Worm (Caenorhabditis elegans) whole organism, L2 larva: Measurements from ENCODE around the gene C36A4.11.

Source experiments
- C34F6.9 ChIP-seq: fragments of 150-350 bp; optimal IDR thresholded peaks from 2 replicates; lab custom pipeline; 2014; ENCODE audit warnings: missing biosample characterization, missing genetic modification characterization
- F13H6.1 ChIP-seq: sonication (generic microtip); optimal IDR thresholded peaks from 2 replicates; lab custom pipeline; 2016; ENCODE audit warnings: missing genetic modification characterization, missing compliant biosample characterization
- R02D3.7 ChIP-seq: fragments of 150-350 bp; optimal IDR thresholded peaks from 2 replicates; lab custom pipeline; 2014; ENCODE audit warnings: missing biosample characterization, missing genetic modification characterization
- Y55F3AM.14 ChIP-seq: fragments of 200-800 bp; sonication (Bioruptor generic); optimal IDR thresholded peaks from 2 replicates; lab custom pipeline; 2018; ENCODE audit warnings: mild to moderate bottlenecking, missing genetic modification characterization, missing compliant biosample characterization
- ZK546.5 ChIP-seq: sonication (generic microtip); optimal IDR thresholded peaks from 2 replicates; lab custom pipeline; 2017; ENCODE audit warnings: missing biosample characterization, missing genetic modification characterization
- aly-2 ChIP-seq: fragments of 150-350 bp; optimal IDR thresholded peaks from 2 replicates; lab custom pipeline; 2014; ENCODE audit warnings: missing biosample characterization, missing genetic modification characterization
- blmp-1 ChIP-seq: sonication (generic microtip); optimal IDR thresholded peaks from 2 replicates; lab custom pipeline; 2017; ENCODE audit warnings: missing genetic modification characterization, mild to moderate bottlenecking, missing compliant biosample characterization, antibody characterized with exemption, moderate library complexity; ENCODE audit not compliant: insufficient read depth
- ceh-82 ChIP-seq: fragments of 150-350 bp; optimal IDR thresholded peaks from 2 replicates; lab custom pipeline; 2014; ENCODE audit warnings: missing biosample characterization, missing genetic modification characterization
- crh-2 ChIP-seq: sonication (generic microtip); optimal IDR thresholded peaks from 2 replicates; lab custom pipeline; 2017; ENCODE audit warnings: missing biosample characterization, missing genetic modification characterization
- dmd-4 ChIP-seq: sonication (generic microtip); optimal IDR thresholded peaks from 2 replicates; lab custom pipeline; 2017; ENCODE audit warnings: missing biosample characterization, missing genetic modification characterization
- egl-27 ChIP-seq: sonication (generic microtip); optimal IDR thresholded peaks from 3 replicates; lab custom pipeline; 2017; ENCODE audit warnings: missing biosample characterization, missing genetic modification reagents, missing genetic modification characterization
- elt-3 ChIP-seq: sonication (generic microtip); optimal IDR thresholded peaks from 2 replicates; lab custom pipeline; 2017; ENCODE audit warnings: missing biosample characterization, missing genetic modification characterization
- fos-1 ChIP-seq: fragments of 150-350 bp; optimal IDR thresholded peaks from 2 replicates; lab custom pipeline; 2014; ENCODE audit warnings: missing biosample characterization, missing genetic modification characterization
- gmeb-1 ChIP-seq: fragments of 150-350 bp; optimal IDR thresholded peaks from 2 replicates; lab custom pipeline; 2014; ENCODE audit warnings: missing biosample characterization, missing genetic modification characterization
- lin-13 ChIP-seq: fragments of 150-350 bp; optimal IDR thresholded peaks from 2 replicates; lab custom pipeline; 2014; ENCODE audit warnings: missing biosample characterization, missing genetic modification reagents, missing genetic modification characterization
- lin-39 ChIP-seq: fragments of 150-350 bp; optimal IDR thresholded peaks from 2 replicates; lab custom pipeline; 2014; ENCODE audit warnings: missing biosample characterization, missing genetic modification reagents, missing genetic modification characterization
- lsy-2 ChIP-seq, 2 experiments: fragments of 150-350 bp in 1 of 2; sonication (generic microtip) in 1 of 2; optimal IDR thresholded peaks; 2 replicates each; lab custom pipeline; 2014 to 2017; ENCODE audit warnings: missing biosample characterization in 2 of 2, missing genetic modification characterization in 2 of 2
- mab-5 ChIP-seq: fragments of 150-350 bp; optimal IDR thresholded peaks from 2 replicates; lab custom pipeline; 2014; ENCODE audit warnings: missing biosample characterization, missing genetic modification characterization
- mdl-1 ChIP-seq, 2 experiments: fragments of 150-350 bp in 1 of 2; sonication (generic microtip) in 1 of 2; optimal IDR thresholded peaks; 2 replicates each; lab custom pipeline; 2017; ENCODE audit warnings: missing biosample characterization in 2 of 2, missing genetic modification characterization in 2 of 2
- nhr-10 ChIP-seq: sonication (generic microtip); optimal IDR thresholded peaks from 2 replicates; lab custom pipeline; 2017; ENCODE audit warnings: missing biosample characterization, missing genetic modification characterization
- nhr-129 ChIP-seq: fragments of 150-350 bp; optimal IDR thresholded peaks from 2 replicates; lab custom pipeline; 2014; ENCODE audit warnings: missing biosample characterization, missing genetic modification characterization
- nhr-21 ChIP-seq: fragments of 150-350 bp; optimal IDR thresholded peaks from 2 replicates; lab custom pipeline; 2014; ENCODE audit warnings: missing biosample characterization, missing genetic modification characterization
- nhr-23 ChIP-seq: fragments of 150-350 bp; optimal IDR thresholded peaks from 2 replicates; lab custom pipeline; 2014; ENCODE audit warnings: missing biosample characterization, missing genetic modification reagents, missing genetic modification characterization
- nhr-237 ChIP-seq: fragments of 150-350 bp; optimal IDR thresholded peaks from 2 replicates; lab custom pipeline; 2014; ENCODE audit warnings: missing biosample characterization, missing genetic modification characterization
- nhr-25 ChIP-seq: fragments of 150-350 bp; sonication (generic microtip); optimal IDR thresholded peaks from 3 replicates; lab custom pipeline; 2014; ENCODE audit warnings: missing biosample characterization, missing genetic modification characterization
- nhr-6 ChIP-seq: fragments of 150-350 bp; optimal IDR thresholded peaks from 2 replicates; lab custom pipeline; 2014; ENCODE audit warnings: missing biosample characterization, missing genetic modification characterization
- sem-4 ChIP-seq: fragments of 150-350 bp; optimal IDR thresholded peaks from 2 replicates; lab custom pipeline; 2014; ENCODE audit warnings: missing biosample characterization, missing genetic modification reagents, missing genetic modification characterization
- skn-1 ChIP-seq: sonication (generic microtip); optimal IDR thresholded peaks from 2 replicates; lab custom pipeline; 2017; ENCODE audit warnings: missing biosample characterization, missing genetic modification characterization
- sma-3 ChIP-seq: sonication (generic microtip); optimal IDR thresholded peaks from 2 replicates; lab custom pipeline; 2016; ENCODE audit warnings: missing genetic modification reagents, missing genetic modification characterization, missing compliant biosample characterization
- sma-9 ChIP-seq, 2 experiments: fragments of 150-350 bp in 1 of 2; sonication (generic microtip) in 1 of 2; optimal IDR thresholded peaks; 2 replicates each; lab custom pipeline; 2014 to 2016; ENCODE audit warnings: missing genetic modification characterization in 2 of 2, mild to moderate bottlenecking in 1 of 2, missing biosample characterization in 1 of 2, missing compliant biosample characterization in 1 of 2, missing genetic modification reagents in 1 of 2, moderate library complexity in 1 of 2
- unc-39 ChIP-seq: fragments of 150-350 bp; optimal IDR thresholded peaks from 2 replicates; lab custom pipeline; 2014; ENCODE audit warnings: missing biosample characterization, missing genetic modification characterization
- unc-55 ChIP-seq: fragments of 150-350 bp; sonication (generic microtip); optimal IDR thresholded peaks from 3 replicates; lab custom pipeline; 2014; ENCODE audit warnings: missing biosample characterization, missing genetic modification reagents, missing genetic modification characterization
- ztf-1 ChIP-seq: fragments of 200-800 bp; sonication (Bioruptor generic); conservative IDR thresholded peaks from 2 replicates; pipeline ENCODE4 v1.3.6; 2022; ENCODE audit warnings: missing genetic modification characterization, missing compliant biosample characterization
- ztf-11 ChIP-seq: sonication (generic microtip); optimal IDR thresholded peaks from 2 replicates; lab custom pipeline; 2017; ENCODE audit warnings: missing biosample characterization, missing genetic modification characterization

The C36A4.11 gene

ce11 chrIII:3871763-3872486, 31.5 kb downstream of the C36A4.11 start:
- TF ChIP-seq lsy-2 (tag; optimal IDR thresholded peaks at IDR 0.05; lab: Kevin White, UChicago) (no peak), fos-1 (peak; percentile 55), nhr-25 (peak; percentile 28), R02D3.7 (tag; lab: Kevin White, UChicago) (no peak)

ce11 chrIII:3872978-3873377, 32.6 kb downstream of the C36A4.11 start:
- TF ChIP-seq crh-2 (no peak), C34F6.9 (tag; lab: Kevin White, UChicago) (no peak), nhr-129 (no peak), unc-39 (no peak), ztf-11 (no peak), lsy-2 (tag; optimal IDR thresholded peaks at IDR 0.05; lab: Kevin White, UChicago) (no peak), skn-1 (tag; lab: Kevin White, UChicago) (no peak), unc-55 (no peak), mdl-1 (tag; optimal IDR thresholded peaks at IDR 0.05; lab: Kevin White, UChicago) (no peak), fos-1 (no peak), gmeb-1 (tag; lab: Kevin White, UChicago) (no peak), dmd-4 (no peak), lin-13 (GFP tag; lab: Kevin White, UChicago) (no peak), lin-39 (no peak), egl-27 (tag; lab: Kevin White, UChicago) (no peak), blmp-1 (tag; lab: Kevin White, UChicago) (no peak), elt-3 (no peak)

- TF ChIP-seq C34F6.9 (tag; lab: Kevin White, UChicago) (no peak), ztf-1 (GFP tag; lab: Robert Waterston, UW) (0 out of 2 replicates have a peak, but pooled peaks have one; percentile 70), lin-39 (no peak), fos-1 (peak; percentile 54), sma-3 (no peak), sma-9 (GFP tag; optimal IDR thresholded peaks at IDR 0.05; lab: Kevin White, UChicago) (peak; percentile 29), sma-9 (tag; optimal IDR thresholded peaks at IDR 0.05; lab: Kevin White, UChicago) (no peak), lsy-2 (tag; optimal IDR thresholded peaks at IDR 0.05; lab: Kevin White, UChicago) (peak; percentile 10 to 24), nhr-6 (tag; lab: Kevin White, UChicago) (no peak), nhr-237 (no peak), nhr-129 (peak; percentile 62), egl-27 (tag; lab: Kevin White, UChicago) (no peak), F13H6.1 (peak; percentile 58), nhr-10 (tag; lab: Kevin White, UChicago) (no peak), unc-55 (no peak)
These were observed 33.0 kb downstream of the C36A4.11 start for ce11 chrIII:3873424-3873823.

- TF ChIP-seq nhr-23 (tag; lab: Kevin White, UChicago) (no peak), ceh-82 (tag; lab: Kevin White, UChicago) (no peak), nhr-129 (peak; percentile 53)
- TF ChIP-seq, all 48 proteins: peak for 1
These were observed 34.1 kb downstream of the C36A4.11 start for ce11 chrIII:3874492-3874891.

- TF ChIP-seq sma-9 (GFP tag; optimal IDR thresholded peaks at IDR 0.05; lab: Kevin White, UChicago) (peak; percentile 33), sma-9 (tag; optimal IDR thresholded peaks at IDR 0.05; lab: Kevin White, UChicago) (no peak), mab-5 (no peak), nhr-25 (no peak), Y55F3AM.14 (GFP tag; lab: Kevin White, UChicago) (no peak), nhr-21 (tag; lab: Kevin White, UChicago) (no peak), unc-55 (no peak), ZK546.5 (no peak), sma-3 (no peak), crh-2 (peak; percentile 79), aly-2 (tag; lab: Kevin White, UChicago) (no peak), egl-27 (tag; lab: Kevin White, UChicago) (no peak), nhr-129 (no peak), sem-4 (tag; lab: Kevin White, UChicago) (no peak)
- TF ChIP-seq, all 48 proteins: peak for 2
These were observed 34.5 kb downstream of the C36A4.11 start for ce11 chrIII:3874895-3875294.
